Worm (Caenorhabditis elegans): ENCODE data around the gene Y62H9A.4.

The Y62H9A.4 gene

ce11 chrX:11870393-11870792 lies 9.5 kb upstream of the Y62H9A.4 start:
- TF ChIP-seq ZK546.5 (tag; optimal IDR thresholded peaks at IDR 0.05), result no peak
- TF ChIP-seq aly-2 (tag; optimal IDR thresholded peaks at IDR 0.05), result no peak
- TF ChIP-seq dmd-4 (tag; optimal IDR thresholded peaks at IDR 0.05), result no peak
- no peak for TF ChIP-seq nhr-23 (tag; optimal IDR thresholded peaks at IDR 0.05)
- TF ChIP-seq skn-1 (tag; optimal IDR thresholded peaks at IDR 0.05), result no peak
- no peak for TF ChIP-seq ztf-11 (tag; optimal IDR thresholded peaks at IDR 0.05)
- TF ChIP-seq sem-4 (tag; optimal IDR thresholded peaks at IDR 0.05), result no peak
- no peak for TF ChIP-seq crh-2 (tag; optimal IDR thresholded peaks at IDR 0.05)
- no peak for TF ChIP-seq mdl-1 (tag; optimal IDR thresholded peaks at IDR 0.05)
- TF ChIP-seq snpc-4 (tag; optimal IDR thresholded peaks at IDR 0.05), result no peak
- no peak for TF ChIP-seq unc-39 (tag; optimal IDR thresholded peaks at IDR 0.05)
- TF ChIP-seq blmp-1 (tag; optimal IDR thresholded peaks at IDR 0.05; ENCODE audit: insufficient read depth), result no peak
- no peak for TF ChIP-seq unc-62 (GFP tag; optimal IDR thresholded peaks at IDR 0.05)
- TF ChIP-seq nhr-12 (tag; optimal IDR thresholded peaks at IDR 0.05), result no peak
- no peak for TF ChIP-seq elt-3 (tag; optimal IDR thresholded peaks at IDR 0.05)
- TF ChIP-seq F13H6.1 (tag; optimal IDR thresholded peaks at IDR 0.05), result no peak
- no peak for TF ChIP-seq nhr-6 (tag; optimal IDR thresholded peaks at IDR 0.05)

DNA sequence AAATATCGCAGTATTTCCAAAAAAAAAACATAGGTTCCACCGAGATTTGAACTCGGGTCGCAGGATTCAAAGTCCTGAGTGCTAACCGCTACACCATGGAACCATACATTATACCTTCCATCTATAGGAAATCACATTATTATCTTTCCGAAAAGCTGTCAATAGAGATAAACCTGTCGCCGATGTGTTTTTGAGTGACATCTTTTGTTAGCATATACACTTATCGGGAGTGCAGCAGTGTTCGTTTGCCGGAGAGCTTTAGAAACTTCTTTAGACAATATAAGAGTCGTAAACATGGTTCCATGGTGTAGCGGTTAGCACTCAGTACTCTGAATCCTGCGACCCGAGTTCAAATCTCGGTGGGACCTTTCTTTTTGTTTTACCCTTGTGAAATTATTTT lies 7.7 kb upstream of the Y62H9A.4 start:
- no peak for TF ChIP-seq C34F6.9 (tag; optimal IDR thresholded peaks at IDR 0.05)
- no peak for TF ChIP-seq ztf-11 (tag; optimal IDR thresholded peaks at IDR 0.05)
- TF ChIP-seq R02D3.7 (tag; optimal IDR thresholded peaks at IDR 0.05), result no peak
- TF ChIP-seq ama-1 (optimal IDR thresholded peaks at IDR 0.05), result no peak
- no peak for TF ChIP-seq nhr-21 (tag; optimal IDR thresholded peaks at IDR 0.05)
- TF ChIP-seq fos-1 (tag; optimal IDR thresholded peaks at IDR 0.05), result no peak
- no peak for TF ChIP-seq nhr-12 (tag; optimal IDR thresholded peaks at IDR 0.05)
- no peak for TF ChIP-seq ztf-1 (GFP tag; conservative IDR thresholded peaks at IDR 0.05)
- no peak for TF ChIP-seq alr-1 (tag; optimal IDR thresholded peaks at IDR 0.05)
- TF ChIP-seq zag-1 (tag; optimal IDR thresholded peaks at IDR 0.05), result no peak

- TF ChIP-seq ceh-16 (tag; optimal IDR thresholded peaks at IDR 0.05) (no peak), nhr-77 (tag; optimal IDR thresholded peaks at IDR 0.05) (no peak), egl-27 (tag; optimal IDR thresholded peaks at IDR 0.05) (no peak), blmp-1 (tag; optimal IDR thresholded peaks at IDR 0.05; ENCODE audit: insufficient read depth) (no peak), lin-11 (tag; optimal IDR thresholded peaks at IDR 0.05) (no peak), nhr-11 (tag; optimal IDR thresholded peaks at IDR 0.05) (no peak), gmeb-1 (tag; optimal IDR thresholded peaks at IDR 0.05) (no peak), nhr-21 (tag; optimal IDR thresholded peaks at IDR 0.05) (no peak), nhr-10 (tag; optimal IDR thresholded peaks at IDR 0.05) (no peak), R02D3.7 (tag; optimal IDR thresholded peaks at IDR 0.05) (no peak), sma-9 (GFP tag; optimal IDR thresholded peaks at IDR 0.05) (no peak), sma-9 (tag; optimal IDR thresholded peaks at IDR 0.05) (no peak), F13H6.1 (tag; optimal IDR thresholded peaks at IDR 0.05) (no peak), ama-1 (optimal IDR thresholded peaks at IDR 0.05) (no peak), dmd-4 (tag; optimal IDR thresholded peaks at IDR 0.05) (no peak), nhr-6 (tag; optimal IDR thresholded peaks at IDR 0.05) (no peak), lin-39 (tag; optimal IDR thresholded peaks at IDR 0.05) (no peak), elt-3 (tag; optimal IDR thresholded peaks at IDR 0.05) (no peak), zag-1 (tag; optimal IDR thresholded peaks at IDR 0.05) (no peak)
Measured at ce11 chrX:11875260-11875659, 4.7 kb upstream of the Y62H9A.4 start, which contains the start of gene Y62H9A.1. Gene Y62H9A.1, plus strand, starts transcription at chrX:11875541.

- no peak for TF ChIP-seq C34F6.9 (tag; optimal IDR thresholded peaks at IDR 0.05)
- no peak for TF ChIP-seq unc-55 (GFP tag; optimal IDR thresholded peaks at IDR 0.05)
- TF ChIP-seq aly-2 (tag; optimal IDR thresholded peaks at IDR 0.05), result no peak
- no peak for TF ChIP-seq egl-27 (tag; optimal IDR thresholded peaks at IDR 0.05)
- no peak for TF ChIP-seq dmd-4 (tag; optimal IDR thresholded peaks at IDR 0.05)
Measured at ce11 chrX:11878109-11878508, 1.8 kb upstream of the Y62H9A.4 start, which contains the start of gene Y62H9A.2. Gene Y62H9A.2, minus strand, starts transcription at chrX:11878209.

- no peak for TF ChIP-seq sma-3 (GFP tag; optimal IDR thresholded peaks at IDR 0.05)
- no peak for TF ChIP-seq nhr-25 (tag; optimal IDR thresholded peaks at IDR 0.05)
- no peak for TF ChIP-seq ZK546.5 (tag; optimal IDR thresholded peaks at IDR 0.05)
- no peak for TF ChIP-seq F13H6.1 (tag; optimal IDR thresholded peaks at IDR 0.05)
- TF ChIP-seq nhr-10 (tag; optimal IDR thresholded peaks at IDR 0.05), result no peak
- TF ChIP-seq R02D3.7 (tag; optimal IDR thresholded peaks at IDR 0.05), result no peak
- TF ChIP-seq ztf-1 (GFP tag; conservative IDR thresholded peaks at IDR 0.05), result no peak
- no peak for TF ChIP-seq mab-5 (tag; optimal IDR thresholded peaks at IDR 0.05)
- TF ChIP-seq zag-1 (tag; optimal IDR thresholded peaks at IDR 0.05), result no peak
- no peak for TF ChIP-seq Y55F3AM.14 (GFP tag; optimal IDR thresholded peaks at IDR 0.05)
- no peak for TF ChIP-seq unc-55 (GFP tag; optimal IDR thresholded peaks at IDR 0.05)
- TF ChIP-seq ceh-82 (tag; optimal IDR thresholded peaks at IDR 0.05), result no peak
- TF ChIP-seq lsy-2 (tag; optimal IDR thresholded peaks at IDR 0.05), result no peak
Measured at ce11 chrX:11882800-11883199, 2.9 kb downstream of the Y62H9A.4 start, which contains the start of the genes Y62H9A.5 and ule-5. Gene Y62H9A.5, minus strand, starts transcription at chrX:11882900. Gene ule-5, plus strand, starts transcription at chrX:11883127.
